Worm (Caenorhabditis elegans): ENCODE data around the gene nhr-167.

Gene nhr-167

ce11 chrX:12005499-12005959 is 23.6 kb upstream of the nhr-167 start, which contains the start of gene sma-5:
sma-5 (minus strand) TSS chrX:12005549.
- TF ChIP-seq snpc-1.2 (GFP tag; IDR thresholded peaks at IDR 0.05) = no peak
- TF ChIP-seq aha-1 (tag) = peak; percentile 51
- peak in 1 of 2 experiments; percentile 65 for TF ChIP-seq unc-62 (GFP tag; optimal IDR thresholded peaks at IDR 0.05 in 1 of 2)
- no peak for TF ChIP-seq unc-62 (tag; optimal IDR thresholded peaks at IDR 0.05)

ce11 chrX:12004925-12005324 is 23.0 kb upstream of the nhr-167 start:
- TF ChIP-seq lin-15B (tag; optimal IDR thresholded peaks at IDR 0.05) (no peak), mdt-29 (GFP tag; IDR thresholded peaks at IDR 0.05) (no peak), dmd-8 (GFP tag; IDR thresholded peaks at IDR 0.05) (no peak), nhr-48 (tag; optimal IDR thresholded peaks at IDR 0.05) (no peak), T20F7.1 (GFP tag; optimal IDR thresholded peaks at IDR 0.05) (no peak), ceh-44 (GFP tag; IDR thresholded peaks at IDR 0.05) (no peak), mes-2 (tag; optimal IDR thresholded peaks at IDR 0.05; ENCODE audit: poor library complexity, severe bottlenecking) (no peak), D1046.2 (GFP tag; IDR thresholded peaks at IDR 0.05) (no peak), snpc-4 (tag; optimal IDR thresholded peaks at IDR 0.05) (no peak), F10B5.3 (tag; optimal IDR thresholded peaks at IDR 0.05) (no peak), nhr-28 (tag; optimal IDR thresholded peaks at IDR 0.05) (peak; percentile 8), zfp-2 (tag; optimal IDR thresholded peaks at IDR 0.05) (no peak), hlh-11 (tag; optimal IDR thresholded peaks at IDR 0.05) (peak; percentile 63), ceh-32 (tag; optimal IDR thresholded peaks at IDR 0.05; ENCODE audit: poor library complexity) (no peak), mxl-3 (GFP tag; optimal IDR thresholded peaks at IDR 0.05) (no peak), aha-1 (tag) (no peak), unc-62 (GFP tag; optimal IDR thresholded peaks at IDR 0.05 in 1 of 2) (no peak), unc-62 (tag; optimal IDR thresholded peaks at IDR 0.05) (no peak), Y75B8A.6 (GFP tag; IDR thresholded peaks at IDR 0.05) (no peak), tag-97 (GFP tag; IDR thresholded peaks at IDR 0.05) (no peak), R02D3.7 (tag; optimal IDR thresholded peaks at IDR 0.05) (no peak), egl-43 (GFP tag; IDR thresholded peaks at IDR 0.05) (no peak), pqm-1 (tag; optimal IDR thresholded peaks at IDR 0.05) (peak; percentile 51), nhr-76 (tag; optimal IDR thresholded peaks at IDR 0.05) (no peak), daf-19 (GFP tag; conservative IDR thresholded peaks at IDR 0.05) (no peak), F37D6.2 (tag; optimal IDR thresholded peaks at IDR 0.05) (no peak), tra-1 (GFP tag; IDR thresholded peaks at IDR 0.05) (0 out of 2 replicates have a peak, but pooled peaks have one; percentile 17), mdl-1 (tag; optimal IDR thresholded peaks at IDR 0.05) (no peak), spr-1 (tag; optimal IDR thresholded peaks at IDR 0.05) (no peak), gei-8 (GFP tag; optimal IDR thresholded peaks at IDR 0.05) (no peak), dpl-1 (GFP tag; optimal IDR thresholded peaks at IDR 0.05) (no peak), dve-1 (tag; optimal IDR thresholded peaks at IDR 0.05; ENCODE audit: insufficient read depth) (peak; percentile 8), lim-7 (GFP tag; IDR thresholded peaks at IDR 0.05) (no peak), saeg-2 (GFP tag; IDR thresholded peaks at IDR 0.05) (no peak), nhr-102 (tag; optimal IDR thresholded peaks at IDR 0.05) (no peak), sdz-12 (GFP tag; optimal IDR thresholded peaks at IDR 0.05) (no peak), madf-9 (GFP tag; conservative IDR thresholded peaks at IDR 0.05) (no peak), mep-1 (tag; optimal IDR thresholded peaks at IDR 0.05) (no peak), nhr-11 (tag; optimal IDR thresholded peaks at IDR 0.05) (no peak), snpc-1.2 (GFP tag; IDR thresholded peaks at IDR 0.05) (no peak), ctbp-1 (GFP tag; IDR thresholded peaks at IDR 0.05) (no peak), lin-1 (GFP tag; IDR thresholded peaks at IDR 0.05) (no peak), ztf-11 (tag; optimal IDR thresholded peaks at IDR 0.05) (no peak), hlh-30 (tag; optimal IDR thresholded peaks at IDR 0.05; ENCODE audit: insufficient read depth) (no peak), lin-38 (GFP tag; IDR thresholded peaks at IDR 0.05) (no peak), rbr-2 (tag; optimal IDR thresholded peaks at IDR 0.05) (no peak), nhr-77 (tag; optimal IDR thresholded peaks at IDR 0.05) (no peak), hif-1 (tag; optimal IDR thresholded peaks at IDR 0.05) (no peak), mxl-2 (GFP tag; conservative IDR thresholded peaks at IDR 0.05) (no peak)
